Fruit fly (Drosophila melanogaster): Measurements from ENCODE around the gene Meltrin.

The Meltrin gene

DNA sequence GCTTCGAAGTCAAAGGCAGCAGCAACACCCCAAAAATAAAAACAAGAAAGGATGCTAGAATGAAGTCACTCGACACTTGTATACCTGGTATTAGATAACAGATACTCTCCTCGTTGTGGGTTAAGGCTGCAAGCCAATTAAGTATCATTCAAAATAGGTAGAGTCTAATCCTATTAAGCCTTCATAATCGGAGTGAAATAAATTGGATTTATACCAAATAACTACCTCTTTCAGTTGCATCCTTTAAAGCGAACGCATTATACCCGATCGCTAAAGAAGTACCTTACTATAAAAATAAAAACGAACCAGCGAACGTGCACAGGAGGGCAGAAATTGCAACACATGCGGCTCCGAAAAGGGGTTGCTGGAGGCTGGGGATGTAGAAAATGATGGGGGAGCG is 74.5 kb downstream of the Meltrin start:
- TF ChIP-seq bsh (GFP tag; optimal IDR thresholded peaks at IDR 0.05): peak in 1 of 2 experiments; percentile 5
- no peak for TF ChIP-seq Fer3 (tag; optimal IDR thresholded peaks at IDR 0.05)

Data from whole organism, embryonic.